Fruit fly (Drosophila melanogaster): Measurements from ENCODE around the gene Ada.

Gene Ada

dm6 chr3R:9019689-9020138, 45.3 kb upstream of the Ada start, which contains the start of gene tgo (continued):
- TF ChIP-seq Dek (tag; optimal IDR thresholded peaks at IDR 0.05) = no peak
- no peak for TF ChIP-seq Tbp (GFP tag; optimal IDR thresholded peaks at IDR 0.05)
- peak; percentile 1 for TF ChIP-seq HmgD (GFP tag; optimal IDR thresholded peaks at IDR 0.05)
- no peak for TF ChIP-seq CG18476 (GFP tag; optimal IDR thresholded peaks at IDR 0.05)
- TF ChIP-seq CG2889 (GFP tag; IDR thresholded peaks at IDR 0.05) = no peak
- peak; percentile 0 for TF ChIP-seq CG18764 (GFP tag; optimal IDR thresholded peaks at IDR 0.05)
- no peak for TF ChIP-seq CG4820 (GFP tag; optimal IDR thresholded peaks at IDR 0.05)
- no peak for TF ChIP-seq Jarid2 (GFP tag; optimal IDR thresholded peaks at IDR 0.05)
- no peak for TF ChIP-seq slou (GFP tag; optimal IDR thresholded peaks at IDR 0.05)
- TF ChIP-seq inv (GFP tag; IDR thresholded peaks at IDR 0.05; ENCODE audit: partially characterized antibody) = no peak
- TF ChIP-seq CG17568 (GFP tag; optimal IDR thresholded peaks at IDR 0.05) = no peak
- TF ChIP-seq Sox102F (GFP tag; optimal IDR thresholded peaks at IDR 0.05) = no peak
- peak; percentile 71 for TF ChIP-seq sd (tag; optimal IDR thresholded peaks at IDR 0.05)
- TF ChIP-seq CG8388 (GFP tag; optimal IDR thresholded peaks at IDR 0.05) = no peak
- no peak for TF ChIP-seq Hr78 (GFP tag; optimal IDR thresholded peaks at IDR 0.05)
- peak; percentile 63 for TF ChIP-seq phol (tag; optimal IDR thresholded peaks at IDR 0.05)
- TF ChIP-seq CG11456 (GFP tag; IDR thresholded peaks at IDR 0.05) = no peak
- no peak for TF ChIP-seq prd (optimal IDR thresholded peaks at IDR 0.05)
- no peak for TF ChIP-seq prd (GFP tag; IDR thresholded peaks at IDR 0.05)
- TF ChIP-seq sc (optimal IDR thresholded peaks at IDR 0.05) = no peak
- TF ChIP-seq sc (GFP tag; optimal IDR thresholded peaks at IDR 0.05) = no peak
- peak; percentile 12 for TF ChIP-seq Nf-YB (GFP tag; optimal IDR thresholded peaks at IDR 0.05)
- peak; percentile 98 for TF ChIP-seq crol (GFP tag; IDR thresholded peaks at IDR 0.05)
- no peak for TF ChIP-seq CG9932 (GFP tag; IDR thresholded peaks at IDR 0.05)
- peak; percentile 64 for TF ChIP-seq E2f2 (GFP tag; IDR thresholded peaks at IDR 0.05)
- no peak for TF ChIP-seq CG2678 (tag; optimal IDR thresholded peaks at IDR 0.05)
- no peak for TF ChIP-seq CG31441 (GFP tag; IDR thresholded peaks at IDR 0.05)
- TF ChIP-seq gsb-n (tag; optimal IDR thresholded peaks at IDR 0.05) = no peak
- TF ChIP-seq CG5245 (GFP tag; optimal IDR thresholded peaks at IDR 0.05) = no peak
- no peak for TF ChIP-seq CG18619 (GFP tag; optimal IDR thresholded peaks at IDR 0.05)
- no peak for TF ChIP-seq disco-r (GFP tag; optimal IDR thresholded peaks at IDR 0.05)
- TF ChIP-seq CG2116 (GFP tag; optimal IDR thresholded peaks at IDR 0.05) = peak; percentile 65
- 0 out of 3 replicates have a peak, but pooled peaks have one; percentile 55 for TF ChIP-seq CG6791 (GFP tag; IDR thresholded peaks at IDR 0.05; ENCODE audit: partially characterized antibody)
- TF ChIP-seq CG7963 (GFP tag; IDR thresholded peaks at IDR 0.05; ENCODE audit: partially characterized antibody) = no peak
- TF ChIP-seq Ravus (GFP tag; IDR thresholded peaks at IDR 0.05) = no peak
- TF ChIP-seq CG10462 (GFP tag; optimal IDR thresholded peaks at IDR 0.05) = no peak
- TF ChIP-seq ab (GFP tag; optimal IDR thresholded peaks at IDR 0.05) = no peak
- no peak for TF ChIP-seq Rx (GFP tag; IDR thresholded peaks at IDR 0.05)
- no peak for TF ChIP-seq CG9609 (GFP tag; optimal IDR thresholded peaks at IDR 0.05)
- no peak for TF ChIP-seq CG32532 (GFP tag; IDR thresholded peaks at IDR 0.05)
- TF ChIP-seq row (GFP tag; IDR thresholded peaks at IDR 0.05) = 0 out of 3 replicates have a peak, but pooled peaks have one; percentile 19
- TF ChIP-seq CG10543 (GFP tag; optimal IDR thresholded peaks at IDR 0.05) = peak; percentile 36
- peak; percentile 96 for TF ChIP-seq MESR4 (GFP tag; optimal IDR thresholded peaks at IDR 0.05)
- TF ChIP-seq so (GFP tag; IDR thresholded peaks at IDR 0.05) = no peak
- TF ChIP-seq CG11695 (GFP tag; IDR thresholded peaks at IDR 0.05) = no peak
- no peak for TF ChIP-seq sqz (GFP tag; optimal IDR thresholded peaks at IDR 0.05)
- TF ChIP-seq CG13424 (tag; optimal IDR thresholded peaks at IDR 0.05) = no peak
- peak; percentile 52 for TF ChIP-seq nmo (GFP tag; optimal IDR thresholded peaks at IDR 0.05)
- no peak for TF ChIP-seq CG12769 (tag; optimal IDR thresholded peaks at IDR 0.05)
- no peak for TF ChIP-seq kah (GFP tag; optimal IDR thresholded peaks at IDR 0.05)
- peak; percentile 99 for TF ChIP-seq grn (GFP tag; optimal IDR thresholded peaks at IDR 0.05)
- TF ChIP-seq CkIIα-i1 (GFP tag; IDR thresholded peaks at IDR 0.05) = no peak
